Worm (Caenorhabditis elegans): ENCODE data around the gene dnsn-1.

The dnsn-1 gene

DNA sequence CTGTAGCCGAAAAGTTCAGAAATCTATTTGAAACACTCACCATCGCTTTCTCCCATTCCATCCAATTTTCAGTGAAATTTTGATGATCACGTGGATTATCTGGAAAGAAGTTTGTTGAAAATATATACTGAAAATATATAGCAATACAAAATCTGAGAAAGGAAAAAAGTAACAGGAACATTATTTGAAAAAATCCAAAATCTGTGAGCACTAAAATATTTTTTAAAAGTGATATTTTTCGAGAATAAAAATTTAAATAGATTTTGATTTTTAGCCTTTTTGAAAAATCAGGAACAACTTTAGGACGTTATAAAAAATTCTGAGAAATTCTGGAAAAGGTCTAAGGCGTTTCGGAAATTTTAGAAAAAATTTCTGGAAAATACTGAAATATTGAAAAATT, 53.8 kb downstream of the dnsn-1 start, which contains the start of gene dmsr-4:
dmsr-4 (minus strand) TSS at position 101 of the 400 bp plus-strand sequence.
- TF ChIP-seq rnt-1 (tag; optimal IDR thresholded peaks at IDR 0.05) (no peak), nhr-232 (tag; optimal IDR thresholded peaks at IDR 0.05) (no peak), pqm-1 (tag; optimal IDR thresholded peaks at IDR 0.05) (no peak), ceh-18 (tag; optimal IDR thresholded peaks at IDR 0.05) (no peak), sox-2 (GFP tag; IDR thresholded peaks at IDR 0.05) (no peak), hlh-8 (tag; optimal IDR thresholded peaks at IDR 0.05) (no peak), hlh-13 (GFP tag; optimal IDR thresholded peaks at IDR 0.05) (no peak), ets-4 (tag; optimal IDR thresholded peaks at IDR 0.05) (no peak), ceh-6 (GFP tag; optimal IDR thresholded peaks at IDR 0.05) (no peak)

Measured in whole organism, late embryonic.